Fruit fly (Drosophila melanogaster): ENCODE measurements around the gene CG34393.

CG34393 gene

dm6 chr2L:3144709-3145108 lies 55.6 kb downstream of the CG34393 start, which contains the start of gene toc (continued):
- no peak for TF ChIP-seq CG4360 (GFP tag; IDR thresholded peaks at IDR 0.05)
- TF ChIP-seq trem (tag; optimal IDR thresholded peaks at IDR 0.05), result peak; percentile 54
- peak; percentile 55 for TF ChIP-seq CG2116 (GFP tag; optimal IDR thresholded peaks at IDR 0.05)
- TF ChIP-seq bsh (GFP tag; optimal IDR thresholded peaks at IDR 0.05), result no peak
- peak; percentile 67 for TF ChIP-seq vvl (GFP tag; IDR thresholded peaks at IDR 0.05)
- TF ChIP-seq sd (tag; optimal IDR thresholded peaks at IDR 0.05), result no peak
- TF ChIP-seq E2f2 (GFP tag; IDR thresholded peaks at IDR 0.05), result peak; percentile 68
- TF ChIP-seq CG12219 (GFP tag; optimal IDR thresholded peaks at IDR 0.05), result no peak
- no peak for TF ChIP-seq H15 (GFP tag; IDR thresholded peaks at IDR 0.05)
- TF ChIP-seq CG9797 (GFP tag; optimal IDR thresholded peaks at IDR 0.05), result no peak
- TF ChIP-seq zfh2 (GFP tag; optimal IDR thresholded peaks at IDR 0.05), result peak; percentile 9
- TF ChIP-seq fu2 (GFP tag; optimal IDR thresholded peaks at IDR 0.05), result no peak
- no peak for TF ChIP-seq Atf6 (GFP tag; IDR thresholded peaks at IDR 0.05)
- peak; percentile 15 for TF ChIP-seq lilli (GFP tag; optimal IDR thresholded peaks at IDR 0.05)
- TF ChIP-seq CG2889 (GFP tag; IDR thresholded peaks at IDR 0.05), result no peak
- no peak for TF ChIP-seq da (GFP tag; optimal IDR thresholded peaks at IDR 0.05)
- TF ChIP-seq C15 (GFP tag; IDR thresholded peaks at IDR 0.05), result no peak
- TF ChIP-seq Asciz (GFP tag; optimal IDR thresholded peaks at IDR 0.05), result no peak
- TF ChIP-seq chif (GFP tag; optimal IDR thresholded peaks at IDR 0.05), result no peak
- TF ChIP-seq CG14710 (tag; optimal IDR thresholded peaks at IDR 0.05), result peak; percentile 42
- no peak for TF ChIP-seq CG4730 (GFP tag; IDR thresholded peaks at IDR 0.05)
- peak; percentile 96 for TF ChIP-seq Sry-δ (GFP tag; optimal IDR thresholded peaks at IDR 0.05)
- no peak for TF ChIP-seq CG4617 (GFP tag; optimal IDR thresholded peaks at IDR 0.05; ENCODE audit: borderline replicate concordance)
- no peak for TF ChIP-seq Hr3 (GFP tag; optimal IDR thresholded peaks at IDR 0.05)
- TF ChIP-seq shn (GFP tag; optimal IDR thresholded peaks at IDR 0.05), result no peak
- no peak for TF ChIP-seq gcm2 (GFP tag; optimal IDR thresholded peaks at IDR 0.05)
- peak; percentile 49 for TF ChIP-seq pita (GFP tag; optimal IDR thresholded peaks at IDR 0.05)
- no peak for TF ChIP-seq Mrtf (GFP tag; IDR thresholded peaks at IDR 0.05)
- TF ChIP-seq CG33557 (GFP tag; optimal IDR thresholded peaks at IDR 0.05), result no peak
- TF ChIP-seq CG8388 (GFP tag; optimal IDR thresholded peaks at IDR 0.05), result no peak
- no peak for TF ChIP-seq Dip3 (GFP tag; optimal IDR thresholded peaks at IDR 0.05)
- no peak for TF ChIP-seq CG13123 (GFP tag; optimal IDR thresholded peaks at IDR 0.05)
- peak; percentile 87 for TF ChIP-seq CG7963 (GFP tag; IDR thresholded peaks at IDR 0.05; ENCODE audit: partially characterized antibody)
- no peak for TF ChIP-seq Xrp1 (GFP tag; IDR thresholded peaks at IDR 0.05)
- no peak for TF ChIP-seq sens-2 (GFP tag; IDR thresholded peaks at IDR 0.05)
- TF ChIP-seq mld (GFP tag; IDR thresholded peaks at IDR 0.05; ENCODE audit: partially characterized antibody), result peak; percentile 89
- no peak for TF ChIP-seq CG14965 (GFP tag; optimal IDR thresholded peaks at IDR 0.05; ENCODE audit: borderline replicate concordance)
- no peak for TF ChIP-seq Xbp1 (GFP tag; optimal IDR thresholded peaks at IDR 0.05)
- no peak for TF ChIP-seq Six4 (GFP tag; optimal IDR thresholded peaks at IDR 0.05)
- TF ChIP-seq CG6272 (GFP tag; IDR thresholded peaks at IDR 0.05), result no peak
- peak; percentile 79 for TF ChIP-seq Dll (GFP tag; IDR thresholded peaks at IDR 0.05; ENCODE audit: partially characterized antibody)
- TF ChIP-seq toy (GFP tag; IDR thresholded peaks at IDR 0.05), result no peak
- TF ChIP-seq ken (GFP tag; IDR thresholded peaks at IDR 0.05), result no peak; the same call in 2 of the 3 replicates
- no peak for TF ChIP-seq tll (GFP tag; optimal IDR thresholded peaks at IDR 0.05)
- no peak for TF ChIP-seq CG34422 (GFP tag; IDR thresholded peaks at IDR 0.05)
- TF ChIP-seq CG32532 (GFP tag; IDR thresholded peaks at IDR 0.05), result no peak
- no peak for TF ChIP-seq CG7271 (tag; optimal IDR thresholded peaks at IDR 0.05)
- no peak for TF ChIP-seq CG17612 (GFP tag; IDR thresholded peaks at IDR 0.05)
- no peak for TF ChIP-seq B-H1 (GFP tag; IDR thresholded peaks at IDR 0.05)
- peak; percentile 2 for TF ChIP-seq CG1792 (GFP tag; optimal IDR thresholded peaks at IDR 0.05)
- TF ChIP-seq zen (tag; optimal IDR thresholded peaks at IDR 0.05), result no peak
- TF ChIP-seq dpn (GFP tag; optimal IDR thresholded peaks at IDR 0.05), result no peak

Measured in whole organism, embryonic.